Worm (Caenorhabditis elegans) whole organism, L3 larva: ENCODE measurements around the gene srx-23.

Experiments
- ceh-82 ChIP-seq: fragments of 150-350 bp; optimal IDR thresholded peaks from 2 replicates; lab custom pipeline; 2014; ENCODE audit warnings: missing biosample characterization, missing genetic modification characterization
- fkh-10 ChIP-seq: sonication (generic microtip); optimal IDR thresholded peaks from 2 replicates; lab custom pipeline; 2017; ENCODE audit warnings: missing biosample characterization, missing genetic modification reagents, missing genetic modification characterization
- pha-4 ChIP-seq: fragments of 150-350 bp; optimal IDR thresholded peaks from 2 replicates; lab custom pipeline; 2014; ENCODE audit warnings: missing biosample characterization, missing genetic modification reagents, missing genetic modification characterization

- TF ChIP-seq fkh-10 (GFP tag; lab: Kevin White, UChicago) = no peak
- no peak for TF ChIP-seq pha-4
- TF ChIP-seq ceh-82 = no peak
Observed at ce11 chrV:689538-689937, 7.4 kb downstream of the srx-23 start.
